Worm (Caenorhabditis elegans) whole organism, late embryonic: ENCODE results near the gene ndub-3.

Experiments
- F13H6.1 ChIP-seq: sonication (generic microtip); optimal IDR thresholded peaks from 2 replicates; lab custom pipeline; 2016; ENCODE audit warnings: missing genetic modification characterization, missing compliant biosample characterization
- fkh-10 ChIP-seq: fragments of 150-350 bp; optimal IDR thresholded peaks from 2 replicates; lab custom pipeline; 2014; ENCODE audit warnings: missing biosample characterization, missing genetic modification reagents, missing genetic modification characterization
- nhr-11 ChIP-seq: fragments of 150-350 bp; optimal IDR thresholded peaks from 2 replicates; lab custom pipeline; 2014; ENCODE audit warnings: missing biosample characterization, missing genetic modification characterization

ce11 chrII:9005067-9005466 lies 40.4 kb upstream of the ndub-3 start, which contains the start of gene F44G4.7:
- no peak for TF ChIP-seq fkh-10 (GFP tag; lab: Kevin White, UChicago)
- no peak for TF ChIP-seq F13H6.1 (tag; lab: Kevin White, UChicago)
- no peak for TF ChIP-seq nhr-11 (tag; lab: Kevin White, UChicago)
